Worm (Caenorhabditis elegans) whole organism, early embryonic: Measurements from ENCODE around the gene Y22D7AL.11.
A peak's percentile ranks its signal among the peaks of the same experiment; 100 is the strongest.

Experiments
- B0310.2 ChIP-seq: sonication (generic microtip); optimal IDR thresholded peaks from 2 replicates; lab custom pipeline; 2016; ENCODE audit warnings: mild to moderate bottlenecking, missing genetic modification characterization, missing compliant biosample characterization
- F13C5.2 ChIP-seq: sonication (generic microtip); optimal IDR thresholded peaks from 2 replicates; lab custom pipeline; 2017; ENCODE audit warnings: mild to moderate bottlenecking, missing genetic modification characterization, inconsistent platforms, missing compliant biosample characterization
- aly-1 ChIP-seq: sonication (generic microtip); optimal IDR thresholded peaks from 2 replicates; lab custom pipeline; 2016; ENCODE audit warnings: missing genetic modification characterization, missing compliant biosample characterization
- ama-1 ChIP-seq: fragments of 150-350 bp; optimal IDR thresholded peaks from 2 replicates; lab custom pipeline; 2014
- ceh-13 ChIP-seq: fragments of 200-800 bp; sonication (Bioruptor generic); optimal IDR thresholded peaks from 2 replicates; lab custom pipeline; 2018; ENCODE audit warnings: mild to moderate bottlenecking, missing genetic modification characterization, missing compliant biosample characterization
- ceh-36 ChIP-seq: sonication (generic microtip); optimal IDR thresholded peaks from 2 replicates; lab custom pipeline; 2016; ENCODE audit warnings: missing genetic modification characterization, inconsistent platforms, missing compliant biosample characterization
- ets-7 ChIP-seq: sonication (generic microtip); optimal IDR thresholded peaks from 2 replicates; lab custom pipeline; 2016; ENCODE audit warnings: missing genotype, missing genetic modification characterization, missing compliant biosample characterization
- flt-1 ChIP-seq: fragments of 200-800 bp; sonication (Bioruptor generic); IDR thresholded peaks from 2 replicates; pipeline ENCODE4 v1.3.6; 2022; ENCODE audit warnings: missing genetic modification characterization, missing compliant biosample characterization
- hmbx-1 ChIP-seq: sonication (generic microtip); optimal IDR thresholded peaks from 2 replicates; lab custom pipeline; 2016; ENCODE audit warnings: mild to moderate bottlenecking, missing genetic modification characterization, missing compliant biosample characterization
- hmg-4 ChIP-seq: fragments of 200-800 bp; sonication (Bioruptor generic); optimal IDR thresholded peaks from 2 replicates; lab custom pipeline; 2018; ENCODE audit warnings: mild to moderate bottlenecking, missing genetic modification characterization, missing compliant biosample characterization
- hnd-1 ChIP-seq: sonication (generic microtip); optimal IDR thresholded peaks from 2 replicates; lab custom pipeline; 2016; ENCODE audit warnings: missing genetic modification characterization, missing compliant biosample characterization
- pes-1 ChIP-seq: fragments of 200-800 bp; sonication (Bioruptor generic); IDR thresholded peaks from 2 replicates; pipeline ENCODE4 v1.3.6; 2022; ENCODE audit warnings: missing genetic modification reagents, missing genetic modification characterization, missing compliant biosample characterization
- scrt-1 ChIP-seq: fragments of 200-800 bp; sonication (Bioruptor generic); IDR thresholded peaks from 2 replicates; pipeline ENCODE4 v1.3.6; 2022; ENCODE audit warnings: missing genetic modification characterization, missing compliant biosample characterization
- sea-1 ChIP-seq: fragments of 200-800 bp; sonication (Bioruptor generic); conservative IDR thresholded peaks from 2 replicates; pipeline ENCODE4 v1.3.6; 2022; ENCODE audit warnings: missing genetic modification characterization, missing compliant biosample characterization
- tbx-11 ChIP-seq: fragments of 200-800 bp; sonication (Bioruptor generic); IDR thresholded peaks from 2 replicates; pipeline ENCODE4 v1.3.6; 2022; ENCODE audit warnings: missing genetic modification characterization, missing compliant biosample characterization
- tbx-37 ChIP-seq: fragments of 200-800 bp; sonication (Bioruptor generic); conservative IDR thresholded peaks from 2 replicates; pipeline ENCODE4 v1.3.6; 2022; ENCODE audit warnings: missing genetic modification reagents, missing genetic modification characterization, missing compliant biosample characterization
- tra-4 ChIP-seq: sonication (generic microtip); optimal IDR thresholded peaks from 2 replicates; lab custom pipeline; 2017; ENCODE audit warnings: missing genetic modification characterization, missing compliant biosample characterization

Gene Y22D7AL.11

DNA sequence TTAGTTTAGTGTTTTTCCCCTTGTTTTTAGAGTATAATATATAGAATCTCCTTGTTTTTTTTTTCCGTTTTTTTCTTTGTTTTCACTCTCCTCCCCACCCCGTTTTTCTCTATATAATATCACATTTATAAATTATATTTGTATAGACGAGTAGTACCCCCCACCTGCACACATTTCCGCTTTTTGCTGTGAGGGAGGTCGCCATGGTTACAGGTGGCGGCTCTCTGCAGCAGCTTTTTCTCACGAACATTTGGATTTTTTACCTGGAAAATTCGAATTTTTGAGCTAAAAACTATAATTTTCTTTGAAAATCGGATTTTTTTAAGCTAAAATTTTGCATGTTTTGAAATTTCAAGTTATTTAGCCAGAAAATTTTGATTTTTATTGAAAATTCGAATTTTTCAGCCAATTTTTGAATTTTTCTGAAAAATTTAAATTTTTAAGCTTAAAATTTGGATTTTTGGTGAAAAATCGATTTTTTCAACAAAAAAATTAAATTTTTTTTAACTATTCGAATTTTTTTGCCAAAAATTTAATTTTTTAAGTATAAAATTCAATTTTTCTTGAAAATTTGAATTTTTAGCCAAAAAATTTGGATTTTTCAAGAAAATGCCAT is 8.4 kb downstream of the Y22D7AL.11 start:
- no peak for TF ChIP-seq sea-1
- TF ChIP-seq aly-1 (tag; lab: Kevin White, UChicago) = no peak
- TF ChIP-seq hmbx-1 = no peak

DNA sequence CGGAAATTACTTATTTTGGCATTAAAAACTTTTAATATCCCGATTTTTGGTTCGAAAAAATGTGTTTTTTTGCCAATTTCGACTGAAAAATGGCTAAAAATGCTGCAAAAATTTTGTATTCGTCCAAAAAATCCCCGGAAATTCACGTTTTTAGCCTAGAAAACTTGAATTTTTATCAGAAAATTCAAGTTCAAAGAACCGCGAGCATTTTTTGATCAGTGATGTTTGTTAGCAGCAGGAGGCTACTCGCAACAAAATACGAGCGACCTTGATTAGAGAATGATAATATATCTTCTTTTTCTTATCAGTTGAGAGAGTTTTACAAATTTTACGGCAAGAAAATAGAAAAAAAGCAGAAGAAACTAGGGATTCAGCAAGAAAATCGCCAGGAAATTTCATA is 11.8 kb downstream of the Y22D7AL.11 start:
- TF ChIP-seq ceh-36 (no peak), ets-7 (no peak), tbx-11 (GFP tag; lab: Robert Waterston, UW) (no peak), scrt-1 (GFP tag; lab: Robert Waterston, UW) (no peak), hnd-1 (tag; lab: Kevin White, UChicago) (no peak), ceh-13 (GFP tag; lab: Kevin White, UChicago) (no peak), hmg-4 (GFP tag; lab: Kevin White, UChicago) (no peak), tbx-37 (GFP tag; lab: Robert Waterston, UW) (no peak), F13C5.2 (tag; lab: Kevin White, UChicago) (no peak), aly-1 (tag; lab: Kevin White, UChicago) (no peak), tra-4 (no peak), pes-1 (no peak), ama-1 (lab: Kevin White, UChicago) (no peak)

ce11 chrIII:1621330-1621729 is 12.8 kb downstream of the Y22D7AL.11 start:
- TF ChIP-seq ceh-36 (no peak), ama-1 (lab: Kevin White, UChicago) (no peak), hmg-4 (GFP tag; lab: Kevin White, UChicago) (no peak), tra-4 (no peak), tbx-37 (GFP tag; lab: Robert Waterston, UW) (no peak), scrt-1 (GFP tag; lab: Robert Waterston, UW) (no peak), sea-1 (no peak), aly-1 (tag; lab: Kevin White, UChicago) (no peak), F13C5.2 (tag; lab: Kevin White, UChicago) (no peak), tbx-11 (GFP tag; lab: Robert Waterston, UW) (no peak), ceh-13 (GFP tag; lab: Kevin White, UChicago) (no peak), hmbx-1 (no peak), hnd-1 (tag; lab: Kevin White, UChicago) (no peak), pes-1 (no peak), B0310.2 (tag; lab: Kevin White, UChicago) (no peak), ets-7 (no peak)

- no peak for TF ChIP-seq ceh-36
- no peak for TF ChIP-seq tra-4
- TF ChIP-seq hnd-1 (tag; lab: Kevin White, UChicago) = no peak
- no peak for TF ChIP-seq B0310.2 (tag; lab: Kevin White, UChicago)
- no peak for TF ChIP-seq hmg-4 (GFP tag; lab: Kevin White, UChicago)
- no peak for TF ChIP-seq tbx-37 (GFP tag; lab: Robert Waterston, UW)
- no peak for TF ChIP-seq tbx-11 (GFP tag; lab: Robert Waterston, UW)
- TF ChIP-seq ama-1 (lab: Kevin White, UChicago) = no peak
- TF ChIP-seq pes-1 = no peak
- TF ChIP-seq ceh-13 (GFP tag; lab: Kevin White, UChicago) = no peak
- TF ChIP-seq scrt-1 (GFP tag; lab: Robert Waterston, UW) = no peak
- TF ChIP-seq hmbx-1 = no peak
- TF ChIP-seq sea-1 = no peak
- TF ChIP-seq aly-1 (tag; lab: Kevin White, UChicago) = no peak
- TF ChIP-seq F13C5.2 (tag; lab: Kevin White, UChicago) = no peak
- TF ChIP-seq ets-7 = no peak
- TF ChIP-seq flt-1 (GFP tag; lab: Robert Waterston, UW) = no peak
Measured at ce11 chrIII:1619890-1620289, 14.3 kb downstream of the Y22D7AL.11 start.

DNA sequence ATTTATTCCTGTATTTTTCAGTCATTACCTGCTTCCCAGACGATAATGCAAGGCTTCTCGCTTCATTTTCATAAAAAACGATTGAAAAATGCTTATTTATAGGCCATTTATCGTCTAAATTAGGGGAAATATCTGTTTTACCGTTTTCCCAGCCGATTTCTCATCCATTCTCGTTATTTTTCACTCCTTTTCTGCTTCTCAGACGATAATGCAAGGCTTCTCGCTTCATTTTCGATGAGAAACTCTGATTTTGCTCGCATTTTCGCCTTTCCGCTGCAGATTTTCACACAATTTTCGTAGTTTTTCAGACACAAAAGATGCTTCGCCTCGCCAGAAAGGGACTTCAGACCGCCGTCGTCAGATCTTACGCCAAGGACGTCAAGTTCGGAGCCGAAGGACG is 14.7 kb downstream of the Y22D7AL.11 start, which contains the start of gene hsp-60:
Gene hsp-60 (plus strand): TSS at position 301 of the 400 bp plus-strand sequence.
- TF ChIP-seq hmbx-1 (no peak), aly-1 (tag; lab: Kevin White, UChicago) (no peak)

- TF ChIP-seq ets-7 (peak; percentile 68), tbx-11 (GFP tag; lab: Robert Waterston, UW) (peak; percentile 72), flt-1 (GFP tag; lab: Robert Waterston, UW) (peak; percentile 67), aly-1 (tag; lab: Kevin White, UChicago) (peak; percentile 41), hmg-4 (GFP tag; lab: Kevin White, UChicago) (peak; percentile 87), hnd-1 (tag; lab: Kevin White, UChicago) (peak; percentile 58), B0310.2 (tag; lab: Kevin White, UChicago) (peak; percentile 44), ama-1 (lab: Kevin White, UChicago) (no peak), sea-1 (peak; percentile 82), F13C5.2 (tag; lab: Kevin White, UChicago) (peak; percentile 92), hmbx-1 (peak; percentile 17), ceh-36 (peak; percentile 75), ceh-13 (GFP tag; lab: Kevin White, UChicago) (peak; percentile 68), tra-4 (peak; percentile 57), pes-1 (peak; percentile 83), scrt-1 (GFP tag; lab: Robert Waterston, UW) (peak; percentile 77), tbx-37 (GFP tag; lab: Robert Waterston, UW) (peak; percentile 25; the same call in 1 of the 2 replicates)
Measured at ce11 chrIII:1618915-1619314, 15.3 kb downstream of the Y22D7AL.11 start, which contains the start of gene Y22D7AL.10. Y22D7AL.10 (minus strand) TSS chrIII:1618929.

DNA sequence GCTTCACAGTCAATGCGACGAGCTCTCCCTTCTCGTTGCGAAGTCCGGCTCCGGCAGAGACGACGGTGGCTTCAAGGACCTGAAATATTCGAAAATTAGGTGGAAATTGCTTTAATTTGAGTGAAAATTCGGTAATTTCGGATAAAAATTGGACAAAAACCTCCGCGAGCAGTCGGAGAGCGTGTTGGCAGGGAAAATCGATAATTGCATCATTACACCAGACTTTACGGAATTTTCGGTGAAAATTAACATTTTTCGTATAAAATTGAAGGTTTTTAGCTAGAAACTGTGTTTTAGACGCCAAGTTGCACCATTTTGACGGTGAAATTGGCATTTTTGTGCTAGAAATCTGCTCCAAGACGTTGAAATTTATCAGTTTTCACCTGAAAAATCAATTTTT is 15.9 kb downstream of the Y22D7AL.11 start:
- no peak for TF ChIP-seq aly-1 (tag; lab: Kevin White, UChicago)
- no peak for TF ChIP-seq flt-1 (GFP tag; lab: Robert Waterston, UW)
- no peak for TF ChIP-seq hnd-1 (tag; lab: Kevin White, UChicago)
- TF ChIP-seq B0310.2 (tag; lab: Kevin White, UChicago) = no peak
- no peak for TF ChIP-seq scrt-1 (GFP tag; lab: Robert Waterston, UW)
- TF ChIP-seq ama-1 (lab: Kevin White, UChicago) = no peak
- no peak for TF ChIP-seq sea-1
- TF ChIP-seq ceh-13 (GFP tag; lab: Kevin White, UChicago) = no peak
- no peak for TF ChIP-seq pes-1
- no peak for TF ChIP-seq ets-7
- no peak for TF ChIP-seq tbx-37 (GFP tag; lab: Robert Waterston, UW)
- no peak for TF ChIP-seq hmbx-1
- no peak for TF ChIP-seq tra-4
- TF ChIP-seq hmg-4 (GFP tag; lab: Kevin White, UChicago) = no peak
- no peak for TF ChIP-seq tbx-11 (GFP tag; lab: Robert Waterston, UW)
- no peak for TF ChIP-seq F13C5.2 (tag; lab: Kevin White, UChicago)
- no peak for TF ChIP-seq ceh-36
